Fruit fly (Drosophila melanogaster) whole organism, embryonic: ENCODE data around the gene Nct.

Source experiments
- Asciz ChIP-seq: fragments of 200-800 bp; sonication (Bioruptor generic); optimal IDR thresholded peaks from 2 replicates; lab custom pipeline; 2017; ENCODE audit warnings: missing biosample characterization, mild to moderate bottlenecking, missing genetic modification characterization, missing genetic modification reagents
- Atf3 ChIP-seq: fragments of 200-800 bp; sonication (Bioruptor generic); optimal IDR thresholded peaks from 3 replicates; lab custom pipeline; 2016; ENCODE audit warnings: missing biosample characterization, missing genetic modification characterization
- Bdp1 ChIP-seq: fragments of 200-800 bp; sonication (Bioruptor generic); optimal IDR thresholded peaks from 3 replicates; lab custom pipeline; 2016; ENCODE audit warnings: missing biosample characterization, missing genetic modification characterization
- Blimp-1 ChIP-seq: fragments of 200-800 bp; sonication (Bioruptor generic); optimal IDR thresholded peaks from 3 replicates; lab custom pipeline; 2018; ENCODE audit warnings: missing biosample characterization, missing genetic modification characterization, mild to moderate bottlenecking, moderate library complexity, missing genetic modification reagents
- CG10979 ChIP-seq: fragments of 200-800 bp; sonication (Bioruptor generic); optimal IDR thresholded peaks from 2 replicates; lab custom pipeline; 2018; ENCODE audit warnings: missing biosample characterization, mild to moderate bottlenecking, missing genetic modification characterization, moderate library complexity
- CG11696 ChIP-seq: fragments of 200-800 bp; sonication (Bioruptor generic); IDR thresholded peaks from 2 replicates; pipeline ENCODE4 v1.3.6; 2022; ENCODE audit warnings: missing biosample characterization, missing genetic modification characterization
- CG12769 ChIP-seq: fragments of 200-800 bp; sonication (Bioruptor generic); optimal IDR thresholded peaks from 2 replicates; lab custom pipeline; 2019; ENCODE audit warnings: missing biosample characterization, mild to moderate bottlenecking, missing genetic modification characterization, moderate library complexity
- CG15514 ChIP-seq: fragments of 200-800 bp; sonication (Bioruptor generic); optimal IDR thresholded peaks from 3 replicates; lab custom pipeline; 2017; ENCODE audit warnings: missing biosample characterization, missing genetic modification characterization, mild to moderate bottlenecking, moderate library complexity, missing genetic modification reagents
- CG16863 ChIP-seq: fragments of 200-800 bp; sonication (Bioruptor generic); optimal IDR thresholded peaks from 3 replicates; lab custom pipeline; 2016; ENCODE audit warnings: missing biosample characterization, missing genetic modification characterization
- CG2712 ChIP-seq: fragments of 200-800 bp; optimal IDR thresholded peaks from 3 replicates; lab custom pipeline; 2019; ENCODE audit warnings: missing biosample characterization, mild to moderate bottlenecking, missing genetic modification characterization, moderate library complexity
- CG3163 ChIP-seq: fragments of 200-800 bp; sonication (Bioruptor generic); optimal IDR thresholded peaks from 3 replicates; lab custom pipeline; 2016; ENCODE audit warnings: missing biosample characterization, missing genetic modification characterization
- CG33213 ChIP-seq: fragments of 200-800 bp; sonication (Bioruptor generic); optimal IDR thresholded peaks from 3 replicates; lab custom pipeline; 2016; ENCODE audit warnings: missing biosample characterization, missing genetic modification characterization
- CG6765 ChIP-seq: fragments of 200-800 bp; sonication (Bioruptor generic); optimal IDR thresholded peaks from 3 replicates; lab custom pipeline; 2017; ENCODE audit warnings: missing biosample characterization, mild to moderate bottlenecking, missing genetic modification characterization
- CG6791 ChIP-seq: fragments of 200-800 bp; sonication (Bioruptor generic); IDR thresholded peaks from 3 replicates; pipeline ENCODE4 v1.3.6; 2022; ENCODE audit warnings: missing biosample characterization, missing genetic modification characterization; ENCODE audit not compliant: partially characterized antibody
- CG7271 ChIP-seq: fragments of 200-800 bp; sonication (Bioruptor generic); optimal IDR thresholded peaks from 2 replicates; lab custom pipeline; 2018; ENCODE audit warnings: missing biosample characterization, mild to moderate bottlenecking, missing genetic modification characterization, moderate library complexity
- CG8388 ChIP-seq: fragments of 200-800 bp; sonication (Bioruptor generic); optimal IDR thresholded peaks from 2 replicates; lab custom pipeline; 2019; ENCODE audit warnings: missing biosample characterization, mild to moderate bottlenecking, missing genetic modification characterization, moderate library complexity
- CG8478 ChIP-seq: fragments of >200 bp; optimal IDR thresholded peaks from 2 replicates; lab custom pipeline; 2018
- CG9817 ChIP-seq: fragments of 200-800 bp; sonication (Bioruptor generic); optimal IDR thresholded peaks from 2 replicates; lab custom pipeline; 2018; ENCODE audit warnings: missing biosample characterization, mild to moderate bottlenecking, missing genetic modification characterization, moderate library complexity
- CHES-1-like ChIP-seq: fragments of 200-800 bp; sonication (Bioruptor generic); optimal IDR thresholded peaks from 2 replicates; lab custom pipeline; 2016; ENCODE audit warnings: missing biosample characterization, missing genetic modification characterization
- Dp ChIP-seq: fragments of 200-800 bp; sonication (Bioruptor generic); optimal IDR thresholded peaks from 2 replicates; lab custom pipeline; 2018; ENCODE audit warnings: missing biosample characterization, mild to moderate bottlenecking, missing genetic modification characterization, moderate library complexity
- Dref ChIP-seq: fragments of 200-800 bp; sonication (Bioruptor generic); IDR thresholded peaks from 2 replicates; pipeline ENCODE4 v1.3.6; 2022; ENCODE audit warnings: missing biosample characterization, missing genetic modification characterization
- Elba2 ChIP-seq: fragments of 200-800 bp; sonication (Bioruptor generic); optimal IDR thresholded peaks from 3 replicates; lab custom pipeline; 2016; ENCODE audit warnings: missing biosample characterization, missing genetic modification characterization
- Ravus ChIP-seq: fragments of 200-800 bp; sonication (Bioruptor generic); IDR thresholded peaks from 2 replicates; pipeline ENCODE4 v1.3.6; 2022; ENCODE audit warnings: missing biosample characterization, missing genetic modification characterization
- Spps ChIP-seq: fragments of 200-800 bp; sonication (Bioruptor generic); optimal IDR thresholded peaks from 2 replicates; lab custom pipeline; 2018; ENCODE audit warnings: missing biosample characterization, mild to moderate bottlenecking, missing genetic modification characterization
- Ssrp ChIP-seq: fragments of 200-800 bp; sonication (Bioruptor generic); optimal IDR thresholded peaks from 2 replicates; lab custom pipeline; 2018; ENCODE audit warnings: missing biosample characterization, mild to moderate bottlenecking, missing genetic modification characterization, moderate library complexity
- al ChIP-seq: fragments of 200-800 bp; sonication (Bioruptor generic); IDR thresholded peaks from 2 replicates; pipeline ENCODE4 v1.3.6; 2022; ENCODE audit warnings: missing biosample characterization, missing genetic modification characterization
- cas ChIP-seq: fragments of 200-800 bp; sonication (Bioruptor generic); IDR thresholded peaks from 2 replicates; pipeline ENCODE4 v1.3.6; 2022; ENCODE audit warnings: missing biosample characterization, missing genetic modification characterization
- crc ChIP-seq: fragments of 200-800 bp; sonication (Bioruptor generic); optimal IDR thresholded peaks from 2 replicates; lab custom pipeline; 2016; ENCODE audit warnings: missing biosample characterization, missing genetic modification characterization
- croc ChIP-seq: fragments of 200-800 bp; sonication (Bioruptor generic); conservative IDR thresholded peaks from 3 replicates; pipeline ENCODE4 v1.3.6; 2022; ENCODE audit warnings: missing biosample characterization, missing genetic modification characterization
- crol ChIP-seq: fragments of 200-800 bp; sonication (Bioruptor generic); IDR thresholded peaks from 2 replicates; pipeline ENCODE4 v1.3.6; 2022; ENCODE audit warnings: missing biosample characterization, missing genetic modification characterization
- eyg ChIP-seq: fragments of 200-800 bp; sonication (Bioruptor generic); optimal IDR thresholded peaks from 3 replicates; lab custom pipeline; 2016; ENCODE audit warnings: missing biosample characterization, missing genetic modification characterization
- fd96Cb ChIP-seq: fragments of 200-800 bp; sonication (Bioruptor generic); optimal IDR thresholded peaks from 2 replicates; lab custom pipeline; 2018; ENCODE audit warnings: missing biosample characterization, mild to moderate bottlenecking, missing genetic modification characterization, moderate library complexity
- gcm ChIP-seq: fragments of 200-800 bp; sonication (Bioruptor generic); optimal IDR thresholded peaks from 2 replicates; lab custom pipeline; 2019; ENCODE audit warnings: missing biosample characterization, mild to moderate bottlenecking, missing genetic modification characterization, moderate library complexity
- gem ChIP-seq: fragments of 200-800 bp; sonication (Bioruptor generic); optimal IDR thresholded peaks from 2 replicates; lab custom pipeline; 2019; ENCODE audit warnings: missing biosample characterization, mild to moderate bottlenecking, missing genetic modification characterization, moderate library complexity
- grn ChIP-seq: fragments of 200-800 bp; sonication (Bioruptor generic); optimal IDR thresholded peaks from 3 replicates; lab custom pipeline; 2017; ENCODE audit warnings: missing biosample characterization, missing genetic modification characterization
- jigr1 ChIP-seq: fragments of 200-800 bp; sonication (Bioruptor generic); IDR thresholded peaks from 3 replicates; pipeline ENCODE4 v1.3.6; 2022; ENCODE audit warnings: missing biosample characterization, missing genetic modification characterization
- lbe ChIP-seq: fragments of 200-800 bp; sonication (Bioruptor generic); optimal IDR thresholded peaks from 2 replicates; lab custom pipeline; 2016; ENCODE audit warnings: missing biosample characterization, mild to moderate bottlenecking, missing genetic modification characterization
- nau ChIP-seq: fragments of 200-800 bp; sonication (Bioruptor generic); optimal IDR thresholded peaks from 3 replicates; lab custom pipeline; 2017; ENCODE audit warnings: missing biosample characterization, mild to moderate bottlenecking, missing genetic modification characterization, missing genetic modification reagents
- pita ChIP-seq: fragments of 200-800 bp; sonication (Bioruptor generic); optimal IDR thresholded peaks from 2 replicates; lab custom pipeline; 2017; ENCODE audit warnings: missing biosample characterization, mild to moderate bottlenecking, missing genetic modification characterization
- pzg ChIP-seq: fragments of 200-800 bp; sonication (Bioruptor generic); optimal IDR thresholded peaks from 3 replicates; lab custom pipeline; 2018; ENCODE audit warnings: missing biosample characterization, mild to moderate bottlenecking, missing genetic modification characterization, moderate library complexity
- ranshi ChIP-seq: fragments of 200-800 bp; sonication (Bioruptor generic); IDR thresholded peaks from 2 replicates; pipeline ENCODE4 v1.3.6; 2022; ENCODE audit warnings: missing biosample characterization, missing genetic modification characterization
- repo ChIP-seq: fragments of 200-800 bp; sonication (Bioruptor generic); optimal IDR thresholded peaks from 2 replicates; lab custom pipeline; 2016; ENCODE audit warnings: missing biosample characterization, missing genetic modification characterization
- row ChIP-seq: fragments of 200-800 bp; sonication (Bioruptor generic); IDR thresholded peaks from 3 replicates; pipeline ENCODE4 v1.3.6; 2022; ENCODE audit warnings: missing biosample characterization, missing genetic modification characterization
- sc ChIP-seq, 3 experiments: fragments of >200 bp in 2 of 3; fragments of 200-800 bp in 1 of 3; sonication (Bioruptor generic) in 1 of 3; optimal IDR thresholded peaks; 2 replicates in 2 of 3; 3 replicates in 1 of 3; lab custom pipeline; 2017; ENCODE audit warnings: mild to moderate bottlenecking in 1 of 3, missing biosample characterization in 1 of 3, missing genetic modification characterization in 1 of 3, missing genetic modification reagents in 1 of 3
- shn ChIP-seq: fragments of 200-800 bp; sonication (Bioruptor generic); optimal IDR thresholded peaks from 3 replicates; lab custom pipeline; 2016; ENCODE audit warnings: missing biosample characterization, missing genetic modification characterization
- slbo ChIP-seq: fragments of 200-800 bp; sonication (Bioruptor generic); IDR thresholded peaks from 2 replicates; pipeline ENCODE4 v1.3.6; 2022; ENCODE audit warnings: missing biosample characterization, missing genetic modification characterization
- sqz ChIP-seq: fragments of 200-800 bp; sonication (Bioruptor generic); optimal IDR thresholded peaks from 3 replicates; lab custom pipeline; 2018; ENCODE audit warnings: missing biosample characterization, mild to moderate bottlenecking, missing genetic modification characterization
- stwl ChIP-seq: fragments of 200-800 bp; sonication (Bioruptor generic); optimal IDR thresholded peaks from 3 replicates; lab custom pipeline; 2018; ENCODE audit warnings: missing biosample characterization, mild to moderate bottlenecking, missing genetic modification characterization, moderate library complexity

Nct gene

DNA sequence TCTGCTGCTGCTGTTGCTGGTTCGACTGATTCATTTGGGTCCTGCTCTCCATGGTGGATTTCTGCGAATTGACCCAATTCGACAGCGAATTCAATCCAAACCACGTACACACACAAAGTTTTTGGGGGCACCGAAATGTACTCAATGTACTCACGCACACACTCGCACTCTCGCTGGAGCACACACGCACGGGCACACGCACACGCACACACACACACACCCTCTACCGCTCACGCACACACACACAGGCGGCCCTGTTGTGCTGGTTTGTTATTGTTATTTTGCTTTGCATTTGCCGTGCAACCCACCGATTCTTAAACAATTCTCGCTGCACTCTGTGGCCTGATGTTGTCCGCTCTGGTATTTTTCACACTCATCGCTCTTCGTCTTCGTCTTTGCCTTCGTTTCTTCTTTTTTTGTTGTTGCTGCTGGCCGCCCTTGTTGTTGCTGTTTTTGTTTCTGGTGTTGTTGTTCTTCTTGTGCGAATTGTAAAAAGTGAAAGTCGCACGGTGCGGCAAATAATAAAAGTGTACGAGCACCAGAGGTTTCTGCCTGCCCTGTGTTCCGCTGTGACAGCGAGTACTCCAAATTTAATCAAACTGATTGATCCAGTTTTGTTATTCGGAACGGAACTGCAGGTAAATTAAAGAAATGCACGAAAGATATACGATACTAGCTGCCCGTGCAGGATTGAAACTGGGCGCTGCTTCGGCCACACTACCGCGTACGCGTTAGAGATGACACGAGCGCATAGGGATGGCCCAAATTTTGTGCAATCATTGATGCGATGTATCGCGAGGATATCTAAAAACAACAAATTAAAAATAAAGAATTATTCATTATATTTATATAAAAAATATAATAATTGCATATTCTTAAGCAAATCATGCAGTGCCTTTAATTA, 24.8 kb downstream of the Nct start, which contains the start of gene CG3744 (continued):
- peak; percentile 88 for TF ChIP-seq CG15514 (GFP tag; lab: Kevin White, UChicago)
- TF ChIP-seq Dref (GFP tag; lab: Robert Waterston, UW) = peak; percentile 52
- TF ChIP-seq Spps (tag; lab: Kevin White, UChicago) = peak; percentile 54
- TF ChIP-seq CHES-1-like = peak; percentile 53
- peak; percentile 98 for TF ChIP-seq row (GFP tag; lab: Robert Waterston, UW)
- peak; percentile 95 for TF ChIP-seq CG9817
- TF ChIP-seq Blimp-1 (GFP tag; lab: Kevin White, UChicago) = peak; percentile 95
- no peak for TF ChIP-seq nau (GFP tag; lab: Kevin White, UChicago)
- TF ChIP-seq jigr1 (GFP tag; lab: Robert Waterston, UW) = peak; percentile 81; the same call in 2 of the 3 replicates
- TF ChIP-seq Ssrp = peak; percentile 88
- TF ChIP-seq pita (GFP tag; lab: Kevin White, UChicago) = no peak
- no peak for TF ChIP-seq sqz (GFP tag; lab: Kevin White, UChicago)
- peak; percentile 46 for TF ChIP-seq eyg (GFP tag; lab: Kevin White, UChicago)
- TF ChIP-seq pzg (GFP tag; lab: Kevin White, UChicago) = peak; percentile 57
- peak; percentile 6 for TF ChIP-seq Elba2
- peak; percentile 81 for TF ChIP-seq CG33213
- TF ChIP-seq gem (tag; lab: Kevin White, UChicago) = peak; percentile 95
- peak; percentile 29 for TF ChIP-seq stwl
- TF ChIP-seq CG8478 (lab: Kevin White, UChicago) = peak; percentile 92
- TF ChIP-seq CG6791 = peak; percentile 93
- TF ChIP-seq fd96Cb = peak; percentile 81
- TF ChIP-seq croc (GFP tag; lab: Robert Waterston, UW) = peak; percentile 79
- peak; percentile 54 for TF ChIP-seq repo (GFP tag; lab: Kevin White, UChicago)
- peak; percentile 94 for TF ChIP-seq CG2712 (tag; lab: Kevin White, UChicago)
- TF ChIP-seq grn = peak; percentile 0
- no peak for TF ChIP-seq CG12769
- TF ChIP-seq Dp (GFP tag; lab: Kevin White, UChicago) = no peak
- peak; percentile 79 for TF ChIP-seq lbe (GFP tag; lab: Kevin White, UChicago)
- peak; percentile 40 for TF ChIP-seq CG7271 (tag; lab: Kevin White, UChicago)
- TF ChIP-seq CG3163 (GFP tag; lab: Kevin White, UChicago) = peak; percentile 27
- TF ChIP-seq shn (GFP tag; lab: Kevin White, UChicago) = peak; percentile 80
- TF ChIP-seq slbo (GFP tag; lab: Robert Waterston, UW) = peak; percentile 99
- peak; percentile 53 for TF ChIP-seq Atf3 (GFP tag; lab: Kevin White, UChicago)
- TF ChIP-seq sc (optimal IDR thresholded peaks at IDR 0.05; lab: Kevin White, UChicago) = no peak
- TF ChIP-seq sc (GFP tag; optimal IDR thresholded peaks at IDR 0.05; lab: Kevin White, UChicago) = peak; percentile 64
- TF ChIP-seq gcm (GFP tag; lab: Kevin White, UChicago) = peak; percentile 76
- peak; percentile 91 for TF ChIP-seq cas (GFP tag; lab: Robert Waterston, UW)
- TF ChIP-seq crc (GFP tag; lab: Kevin White, UChicago) = peak; percentile 25
- peak; percentile 84 for TF ChIP-seq CG10979 (tag; lab: Kevin White, UChicago)
- peak; percentile 29 for TF ChIP-seq Bdp1 (GFP tag; lab: Kevin White, UChicago)
- no peak for TF ChIP-seq Asciz (GFP tag; lab: Kevin White, UChicago)
- TF ChIP-seq Ravus (GFP tag; lab: Robert Waterston, UW) = peak; percentile 75
- TF ChIP-seq CG16863 = peak; percentile 59
- TF ChIP-seq CG8388 (GFP tag; lab: Kevin White, UChicago) = peak; percentile 87
- peak; percentile 61 for TF ChIP-seq CG6765
- TF ChIP-seq crol (GFP tag; lab: Robert Waterston, UW) = peak; percentile 44; the same call in 1 of the 2 replicates
- peak; percentile 95 for TF ChIP-seq ranshi (GFP tag; lab: Robert Waterston, UW)
- peak; percentile 94 for TF ChIP-seq al (GFP tag; lab: Robert Waterston, UW)
- TF ChIP-seq CG11696 (GFP tag; lab: Robert Waterston, UW) = peak; percentile 81
